Worm (Caenorhabditis elegans) whole organism, L1 larva: ENCODE data around the gene set-17.

ENCODE experiments used
- C34B4.2 ChIP-seq: sonication (generic microtip); optimal IDR thresholded peaks from 2 replicates; lab custom pipeline; 2017; ENCODE audit warnings: mild to moderate bottlenecking, missing genetic modification characterization, missing compliant biosample characterization
- aly-2 ChIP-seq: fragments of 150-350 bp; optimal IDR thresholded peaks from 2 replicates; lab custom pipeline; 2014; ENCODE audit warnings: missing biosample characterization, missing genetic modification characterization
- ceh-63 ChIP-seq: fragments of 200-800 bp; sonication (Bioruptor generic); optimal IDR thresholded peaks from 2 replicates; lab custom pipeline; 2018; ENCODE audit warnings: mild to moderate bottlenecking, missing genetic modification characterization, missing compliant biosample characterization
- ceh-90 ChIP-seq: sonication (generic microtip); optimal IDR thresholded peaks from 2 replicates; lab custom pipeline; 2016; ENCODE audit warnings: missing genetic modification characterization, missing compliant biosample characterization
- dpl-1 ChIP-seq, 3 experiments: fragments of 150-350 bp in 2 of 3; sonication (generic microtip) in 1 of 3; optimal IDR thresholded peaks; 2 replicates each; lab custom pipeline; 2014 to 2017; ENCODE audit warnings: missing biosample characterization in 3 of 3, missing genetic modification characterization in 3 of 3, missing genetic modification reagents in 3 of 3
- dsc-1 ChIP-seq: sonication (generic microtip); optimal IDR thresholded peaks from 2 replicates; lab custom pipeline; 2016; ENCODE audit warnings: mild to moderate bottlenecking, missing genetic modification characterization, missing compliant biosample characterization
- efl-1 ChIP-seq, 4 experiments: fragments of 150-350 bp; optimal IDR thresholded peaks in 3 of 4; peaks in 1 of 4; 1 replicate in 1 of 4; 2 replicates in 3 of 4; lab custom pipeline; 2014; ENCODE audit warnings: missing biosample characterization in 2 of 4, missing genetic modification characterization in 2 of 4, missing genetic modification reagents in 2 of 4
- efl-3 ChIP-seq: fragments of 200-800 bp; sonication (Bioruptor generic); optimal IDR thresholded peaks from 2 replicates; lab custom pipeline; 2018; ENCODE audit warnings: mild to moderate bottlenecking, missing genetic modification characterization, missing compliant biosample characterization
- elt-2 ChIP-seq: sonication (generic microtip); optimal IDR thresholded peaks from 2 replicates; lab custom pipeline; 2016; ENCODE audit warnings: missing genetic modification characterization, mild to moderate bottlenecking, inconsistent platforms, missing compliant biosample characterization, missing genetic modification reagents
- elt-3 ChIP-seq, 6 experiments: fragments of 150-350 bp in 1 of 6; sonication (generic microtip); optimal IDR thresholded peaks; 2 replicates each; lab custom pipeline; 2017 to 2018; ENCODE audit warnings: missing biosample characterization in 6 of 6, missing genetic modification characterization in 6 of 6, inconsistent platforms in 1 of 6
- fkh-10 ChIP-seq: sonication (generic microtip); optimal IDR thresholded peaks from 2 replicates; lab custom pipeline; 2017; ENCODE audit warnings: missing biosample characterization, missing genetic modification reagents, missing genetic modification characterization
- fkh-8 ChIP-seq: sonication (generic microtip); optimal IDR thresholded peaks from 2 replicates; lab custom pipeline; 2016; ENCODE audit warnings: mild to moderate bottlenecking, missing genetic modification characterization, missing compliant biosample characterization
- fos-1 ChIP-seq: fragments of 150-350 bp; optimal IDR thresholded peaks from 2 replicates; lab custom pipeline; 2014; ENCODE audit warnings: missing biosample characterization, missing genetic modification characterization
- hlh-4 ChIP-seq: sonication (generic microtip); optimal IDR thresholded peaks from 2 replicates; lab custom pipeline; 2016; ENCODE audit warnings: mild to moderate bottlenecking, missing genetic modification characterization, missing compliant biosample characterization
- irx-1 ChIP-seq: sonication (generic microtip); optimal IDR thresholded peaks from 2 replicates; lab custom pipeline; 2016; ENCODE audit warnings: missing genetic modification characterization, missing compliant biosample characterization
- jun-1 ChIP-seq: fragments of 150-350 bp; optimal IDR thresholded peaks from 2 replicates; lab custom pipeline; 2014; ENCODE audit warnings: missing biosample characterization, missing genetic modification reagents, missing genetic modification characterization
- lin-14 ChIP-seq: fragments of 200-800 bp; sonication (Bioruptor generic); optimal IDR thresholded peaks from 2 replicates; lab custom pipeline; 2018; ENCODE audit warnings: mild to moderate bottlenecking, missing genetic modification characterization, moderate library complexity, missing compliant biosample characterization
- lin-15B ChIP-seq: fragments of 150-350 bp; sonication (generic microtip); optimal IDR thresholded peaks from 3 replicates; lab custom pipeline; 2014; ENCODE audit warnings: missing biosample characterization, missing genetic modification characterization
- mep-1 ChIP-seq: fragments of 150-350 bp; optimal IDR thresholded peaks from 2 replicates; lab custom pipeline; 2014; ENCODE audit warnings: missing biosample characterization, missing genetic modification characterization
- nhr-19 ChIP-seq: fragments of 200-800 bp; sonication (Bioruptor generic); conservative IDR thresholded peaks from 2 replicates; pipeline ENCODE4 v1.3.6; 2022; ENCODE audit warnings: missing genetic modification characterization, missing compliant biosample characterization
- nhr-20 ChIP-seq: sonication (generic microtip); optimal IDR thresholded peaks from 2 replicates; lab custom pipeline; 2016; ENCODE audit warnings: mild to moderate bottlenecking, missing genetic modification characterization, missing compliant biosample characterization
- nhr-237 ChIP-seq: fragments of 150-350 bp; optimal IDR thresholded peaks from 2 replicates; lab custom pipeline; 2014; ENCODE audit warnings: missing biosample characterization, missing genetic modification characterization
- nhr-47 ChIP-seq: sonication (generic microtip); optimal IDR thresholded peaks from 2 replicates; lab custom pipeline; 2016; ENCODE audit warnings: mild to moderate bottlenecking, missing genetic modification characterization, moderate library complexity, missing compliant biosample characterization
- nhr-71 ChIP-seq: sonication (generic microtip); optimal IDR thresholded peaks from 2 replicates; lab custom pipeline; 2016; ENCODE audit warnings: mild to moderate bottlenecking, missing genetic modification characterization, moderate library complexity, missing compliant biosample characterization
- nhr-76 ChIP-seq: sonication (generic microtip); optimal IDR thresholded peaks from 2 replicates; lab custom pipeline; 2017; ENCODE audit warnings: missing biosample characterization, missing genetic modification characterization
- rnt-1 ChIP-seq: sonication (generic microtip); optimal IDR thresholded peaks from 2 replicates; lab custom pipeline; 2016; ENCODE audit warnings: mild to moderate bottlenecking, missing genetic modification characterization, moderate library complexity, missing compliant biosample characterization
- skn-1 ChIP-seq: fragments of 150-350 bp; optimal IDR thresholded peaks from 2 replicates; lab custom pipeline; 2014; ENCODE audit warnings: missing biosample characterization, missing genetic modification characterization
- sox-4 ChIP-seq: sonication (generic microtip); optimal IDR thresholded peaks from 2 replicates; lab custom pipeline; 2016; ENCODE audit warnings: missing genetic modification characterization, missing compliant biosample characterization
- sup-37 ChIP-seq: fragments of 200-800 bp; sonication (Bioruptor generic); optimal IDR thresholded peaks from 2 replicates; lab custom pipeline; 2018; ENCODE audit warnings: mild to moderate bottlenecking, missing genetic modification characterization, missing compliant biosample characterization
- tbx-2 ChIP-seq: sonication (generic microtip); optimal IDR thresholded peaks from 2 replicates; lab custom pipeline; 2016; ENCODE audit warnings: missing genetic modification characterization, missing compliant biosample characterization
- unc-86 ChIP-seq: sonication (generic microtip); optimal IDR thresholded peaks from 2 replicates; lab custom pipeline; 2016; ENCODE audit warnings: missing genetic modification characterization, missing compliant biosample characterization
- vab-15 ChIP-seq: sonication (generic microtip); optimal IDR thresholded peaks from 2 replicates; lab custom pipeline; 2017; ENCODE audit warnings: missing genotype, mild to moderate bottlenecking, missing genetic modification characterization, missing compliant biosample characterization
- xbp-1 ChIP-seq: sonication (generic microtip); optimal IDR thresholded peaks from 2 replicates; lab custom pipeline; 2016; ENCODE audit warnings: missing genetic modification characterization, missing compliant biosample characterization
- zip-4 ChIP-seq: fragments of 200-800 bp; sonication (Bioruptor generic); optimal IDR thresholded peaks from 2 replicates; lab custom pipeline; 2018; ENCODE audit warnings: mild to moderate bottlenecking, missing genetic modification characterization, moderate library complexity, missing compliant biosample characterization
- ztf-11 ChIP-seq, 2 experiments: sonication (generic microtip); optimal IDR thresholded peaks; 2 replicates each; lab custom pipeline; 2016 to 2017; ENCODE audit warnings: missing genetic modification characterization in 2 of 2, missing biosample characterization in 1 of 2, missing compliant biosample characterization in 1 of 2
- ztf-4 ChIP-seq: fragments of 150-350 bp; optimal IDR thresholded peaks from 2 replicates; lab custom pipeline; 2014; ENCODE audit warnings: missing biosample characterization, missing genetic modification characterization

set-17 gene

DNA sequence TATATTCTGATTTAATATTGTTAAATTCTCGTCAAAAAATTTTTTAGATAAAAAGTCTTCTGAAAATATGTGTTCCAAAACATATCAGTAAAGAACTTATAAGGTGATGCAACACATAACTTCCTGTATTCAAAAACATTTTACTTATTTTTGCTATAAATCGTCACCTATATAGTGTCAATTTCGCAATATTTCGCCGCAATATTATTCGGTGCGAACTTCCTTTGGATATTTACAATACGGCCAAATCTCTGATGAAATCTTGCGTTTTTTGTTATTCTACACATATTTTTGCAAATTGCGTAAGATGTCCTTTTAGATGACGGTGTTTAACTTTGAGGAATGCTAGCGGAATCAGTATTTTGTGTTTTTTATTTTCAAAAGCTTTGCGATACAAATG, 18.8 kb downstream of the set-17 start:
- no peak for TF ChIP-seq elt-3 (tag; optimal IDR thresholded peaks at IDR 0.05; lab: Kevin White, UChicago)
- no peak for TF ChIP-seq lin-14 (GFP tag; lab: Kevin White, UChicago)
- no peak for TF ChIP-seq zip-4 (GFP tag; lab: Kevin White, UChicago)
- TF ChIP-seq rnt-1 (tag; lab: Kevin White, UChicago): no peak
- TF ChIP-seq efl-3 (GFP tag; lab: Kevin White, UChicago): no peak
- TF ChIP-seq fkh-10: no peak
- no peak for TF ChIP-seq C34B4.2 (tag; lab: Kevin White, UChicago)
- no peak for TF ChIP-seq nhr-19 (GFP tag; lab: Robert Waterston, UW)
- no peak for TF ChIP-seq tbx-2 (tag; lab: Kevin White, UChicago)
- no peak for TF ChIP-seq irx-1 (tag; lab: Kevin White, UChicago)
- TF ChIP-seq lin-15B (tag; lab: Kevin White, UChicago): no peak
- TF ChIP-seq aly-2 (tag; lab: Kevin White, UChicago): no peak
- TF ChIP-seq unc-86: no peak
- no peak for TF ChIP-seq dpl-1 (GFP tag; optimal IDR thresholded peaks at IDR 0.05; lab: Kevin White, UChicago)
- no peak for TF ChIP-seq efl-1 (optimal IDR thresholded peaks at IDR 0.05; lab: Kevin White, UChicago)
- no peak for TF ChIP-seq efl-1 (GFP tag; optimal IDR thresholded peaks at IDR 0.05 in 1 of 2; lab: Kevin White, UChicago)
- TF ChIP-seq sup-37: no peak
- no peak for TF ChIP-seq ztf-4
- TF ChIP-seq nhr-47: no peak
- TF ChIP-seq ceh-90 (tag; lab: Kevin White, UChicago): no peak
- TF ChIP-seq nhr-237 (tag; lab: Kevin White, UChicago): no peak

DNA sequence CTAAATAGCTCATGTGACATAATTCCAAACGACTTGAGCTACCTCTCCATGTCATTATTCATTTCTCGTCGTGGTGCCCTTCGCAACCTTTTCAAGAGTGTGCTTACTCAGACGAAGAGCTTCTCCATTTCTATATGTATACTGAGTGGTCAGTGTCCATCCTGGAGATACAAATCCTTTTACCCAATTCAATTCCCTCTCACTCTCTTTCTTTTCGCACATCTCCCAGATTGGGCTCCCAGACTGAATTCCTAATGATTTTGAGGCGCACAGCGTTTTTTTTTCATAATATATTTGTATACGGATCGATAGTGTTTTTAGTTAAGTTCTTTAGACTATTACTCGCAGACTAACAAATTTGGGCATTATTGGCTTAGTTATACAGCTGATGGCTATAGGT, 19.3 kb downstream of the set-17 start:
- TF ChIP-seq nhr-20 (tag; lab: Kevin White, UChicago): no peak
- TF ChIP-seq lin-14 (GFP tag; lab: Kevin White, UChicago): peak; percentile 11
- no peak for TF ChIP-seq xbp-1 (tag; lab: Kevin White, UChicago)
- TF ChIP-seq vab-15 (tag; lab: Kevin White, UChicago): no peak

DNA sequence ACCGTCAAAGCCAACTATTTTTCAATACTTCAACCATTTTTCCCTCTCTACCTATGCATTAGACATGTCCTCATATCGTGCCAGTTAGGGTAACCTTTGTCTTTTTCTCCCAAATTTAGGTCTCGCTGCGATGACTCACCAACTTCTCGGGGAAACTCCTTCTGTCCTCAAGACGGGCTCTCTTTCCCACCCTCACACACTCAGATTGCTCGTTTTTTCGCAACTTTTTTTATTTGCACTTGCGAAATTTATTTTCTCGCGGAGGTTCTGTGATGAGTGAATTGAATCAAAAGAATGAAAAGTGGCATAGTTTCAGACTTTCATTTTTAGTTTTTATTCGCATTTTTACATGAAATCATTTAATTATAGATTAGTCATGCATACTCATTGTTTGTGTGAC, 20.0 kb downstream of the set-17 start:
- peak; percentile 26 for TF ChIP-seq skn-1 (tag; lab: Kevin White, UChicago)
- TF ChIP-seq jun-1 (tag; lab: Kevin White, UChicago): no peak
- TF ChIP-seq lin-14 (GFP tag; lab: Kevin White, UChicago): peak; percentile 31
- peak; percentile 48 for TF ChIP-seq fos-1 (tag; lab: Kevin White, UChicago)

DNA sequence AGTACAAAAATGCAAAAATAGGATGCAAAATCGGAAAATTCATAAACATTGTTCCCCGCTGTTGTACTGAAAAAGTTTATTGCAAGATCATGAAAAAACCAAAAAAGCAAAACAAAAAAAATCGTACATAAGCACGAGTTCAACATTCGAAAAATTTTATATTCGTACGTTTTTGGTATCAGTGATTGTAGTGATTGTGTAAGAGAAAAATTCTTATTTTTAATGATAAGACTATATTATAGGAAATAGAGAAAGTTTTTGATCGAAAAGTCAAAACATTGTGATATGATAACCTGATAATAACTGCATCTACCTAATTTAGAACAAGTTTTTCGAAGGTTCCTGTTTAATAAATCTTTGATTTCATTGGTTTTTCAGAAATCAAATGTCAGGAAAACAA, 22.9 kb downstream of the set-17 start:
- TF ChIP-seq ztf-11 (tag; optimal IDR thresholded peaks at IDR 0.05; lab: Kevin White, UChicago): no peak
- TF ChIP-seq elt-3 (tag; optimal IDR thresholded peaks at IDR 0.05; lab: Kevin White, UChicago): peak in 1 of 6 experiments; percentile 28
- no peak for TF ChIP-seq nhr-76 (tag; lab: Kevin White, UChicago)
- TF ChIP-seq elt-2: peak; percentile 1

DNA sequence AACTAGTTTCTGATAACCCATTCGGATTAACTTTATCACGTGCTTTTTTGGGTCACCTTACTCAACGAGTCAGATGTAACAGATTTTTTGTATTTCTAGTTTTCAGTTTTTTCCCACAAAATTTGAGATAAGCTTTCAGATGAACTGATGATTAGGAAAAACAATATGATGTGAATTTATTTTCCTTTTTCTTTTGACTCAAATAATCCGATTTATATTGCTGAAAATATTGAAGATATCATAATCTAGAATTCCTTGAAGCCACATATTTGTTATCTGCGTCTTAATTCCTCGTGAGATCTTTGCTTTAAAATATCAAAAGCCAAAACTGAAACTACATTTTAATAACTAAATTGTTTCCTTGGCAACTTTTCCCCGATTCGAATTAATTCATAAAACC, 23.6 kb downstream of the set-17 start:
- TF ChIP-seq mep-1 (tag; lab: Kevin White, UChicago) (no peak), ceh-63 (no peak), sox-4 (peak; percentile 29), dsc-1 (tag; lab: Kevin White, UChicago) (peak; percentile 82), nhr-47 (peak; percentile 40), nhr-19 (GFP tag; lab: Robert Waterston, UW) (no peak), hlh-4 (tag; lab: Kevin White, UChicago) (no peak), nhr-71 (tag; lab: Kevin White, UChicago) (peak; percentile 36), fkh-8 (peak; percentile 53)
